Fruit fly (Drosophila melanogaster) whole organism, prepupa: ENCODE measurements around the gene CG32109.

Source experiments
- Blimp-1 ChIP-seq: fragments of 200-800 bp; sonication (Bioruptor generic); optimal IDR thresholded peaks from 3 replicates; lab custom pipeline; 2017; ENCODE audit warnings: missing biosample characterization, missing genetic modification characterization, mild to moderate bottlenecking, moderate library complexity, missing genetic modification reagents
- CG11294 ChIP-seq: fragments of 200-800 bp; sonication (Bioruptor generic); IDR thresholded peaks from 2 replicates; pipeline ENCODE4 v1.3.6; 2022; ENCODE audit warnings: missing biosample characterization, missing genetic modification characterization
- CG11762 ChIP-seq: fragments of 200-800 bp; sonication (Bioruptor generic); optimal IDR thresholded peaks from 3 replicates; lab custom pipeline; 2016; ENCODE audit warnings: missing biosample characterization, missing genetic modification characterization; ENCODE audit not compliant: insufficient read depth
- CG11902 ChIP-seq: fragments of 200-800 bp; sonication (Bioruptor generic); optimal IDR thresholded peaks from 3 replicates; lab custom pipeline; 2016; ENCODE audit warnings: missing biosample characterization, missing genetic modification characterization
- CG15336 ChIP-seq: fragments of 200-800 bp; sonication (Bioruptor generic); IDR thresholded peaks from 2 replicates; pipeline ENCODE4 v1.3.6; 2022; ENCODE audit warnings: missing biosample characterization, missing genetic modification characterization
- CG1621 ChIP-seq: fragments of 200-800 bp; sonication (Bioruptor generic); optimal IDR thresholded peaks from 3 replicates; lab custom pipeline; 2018; ENCODE audit warnings: missing biosample characterization, mild to moderate bottlenecking, missing genetic modification characterization
- CG31627 ChIP-seq: fragments of 200-800 bp; sonication (Bioruptor generic); optimal IDR thresholded peaks from 3 replicates; lab custom pipeline; 2016; ENCODE audit warnings: missing biosample characterization, missing genetic modification characterization
- CG32006 ChIP-seq: fragments of 200-800 bp; sonication (Bioruptor generic); optimal IDR thresholded peaks from 3 replicates; lab custom pipeline; 2017; ENCODE audit warnings: missing biosample characterization, mild to moderate bottlenecking, missing genetic modification characterization
- CG6163 ChIP-seq: fragments of 200-800 bp; sonication (Bioruptor generic); IDR thresholded peaks from 3 replicates; pipeline ENCODE4 v1.3.6; 2022; ENCODE audit warnings: missing biosample characterization, missing genetic modification characterization
- CG6276 ChIP-seq: fragments of 200-800 bp; sonication (Bioruptor generic); optimal IDR thresholded peaks from 2 replicates; lab custom pipeline; 2017; ENCODE audit warnings: missing biosample characterization, mild to moderate bottlenecking, missing genetic modification characterization
- CG6792 ChIP-seq: fragments of 200-800 bp; sonication (Bioruptor generic); optimal IDR thresholded peaks from 3 replicates; lab custom pipeline; 2016; ENCODE audit warnings: missing biosample characterization, missing genetic modification characterization
- CG6854 ChIP-seq: fragments of 200-800 bp; sonication (Bioruptor generic); optimal IDR thresholded peaks from 2 replicates; lab custom pipeline; 2017; ENCODE audit warnings: missing biosample characterization, mild to moderate bottlenecking, missing genetic modification characterization
- CG7368 ChIP-seq: fragments of 200-800 bp; sonication (Bioruptor generic); optimal IDR thresholded peaks from 3 replicates; lab custom pipeline; 2016; ENCODE audit warnings: missing biosample characterization, missing genetic modification characterization
- CG8119 ChIP-seq: fragments of 200-800 bp; sonication (Bioruptor generic); IDR thresholded peaks from 3 replicates; pipeline ENCODE4 v1.3.6; 2022; ENCODE audit warnings: missing biosample characterization, missing genetic modification characterization
- CG8319 ChIP-seq: fragments of 200-800 bp; sonication (Bioruptor generic); optimal IDR thresholded peaks from 3 replicates; lab custom pipeline; 2016; ENCODE audit warnings: missing biosample characterization, missing genetic modification characterization
- CG8632 ChIP-seq: fragments of 200-800 bp; sonication (Bioruptor generic); optimal IDR thresholded peaks from 3 replicates; lab custom pipeline; 2016; ENCODE audit warnings: missing biosample characterization, missing genetic modification characterization
- Eip75B ChIP-seq: fragments of 200-800 bp; sonication (Bioruptor generic); optimal IDR thresholded peaks from 3 replicates; lab custom pipeline; 2016; ENCODE audit warnings: missing biosample characterization, missing genetic modification characterization
- Eip78C ChIP-seq: fragments of 200-800 bp; sonication (Bioruptor generic); peaks from one replicate; lab custom pipeline; 2016; ENCODE audit warnings: missing biosample characterization, missing genetic modification characterization
- Eip93F ChIP-seq: fragments of 200-800 bp; sonication (Bioruptor generic); optimal IDR thresholded peaks from 2 replicates; lab custom pipeline; 2016; ENCODE audit warnings: missing biosample characterization, mild to moderate bottlenecking, missing genetic modification characterization
- Ets96B ChIP-seq: fragments of 200-800 bp; optimal IDR thresholded peaks from 2 replicates; lab custom pipeline; 2019; ENCODE audit warnings: missing biosample characterization, mild to moderate bottlenecking, missing genetic modification characterization, moderate library complexity
- Gug ChIP-seq: fragments of 200-800 bp; sonication (Bioruptor generic); IDR thresholded peaks from 2 replicates; pipeline ENCODE4 v1.3.6; 2022; ENCODE audit warnings: missing biosample characterization, missing genetic modification characterization
- Hr39 ChIP-seq: fragments of 200-800 bp; sonication (Bioruptor generic); optimal IDR thresholded peaks from 2 replicates; lab custom pipeline; 2016; ENCODE audit warnings: missing biosample characterization, missing genetic modification characterization
- Hr4 ChIP-seq: fragments of 200-800 bp; sonication (Bioruptor generic); optimal IDR thresholded peaks from 3 replicates; lab custom pipeline; 2016; ENCODE audit warnings: missing biosample characterization, missing genetic modification characterization
- Lpt ChIP-seq: fragments of 200-800 bp; sonication (Bioruptor generic); optimal IDR thresholded peaks from 3 replicates; lab custom pipeline; 2016; ENCODE audit warnings: missing biosample characterization, missing genetic modification characterization
- Met ChIP-seq: fragments of 200-800 bp; sonication (Bioruptor generic); optimal IDR thresholded peaks from 3 replicates; lab custom pipeline; 2016; ENCODE audit warnings: missing biosample characterization, missing genetic modification characterization
- OdsH ChIP-seq: fragments of 200-800 bp; sonication (Bioruptor generic); optimal IDR thresholded peaks from 3 replicates; lab custom pipeline; 2016; ENCODE audit warnings: missing biosample characterization, missing genetic modification characterization
- Smox ChIP-seq: fragments of 200-800 bp; sonication (Bioruptor generic); optimal IDR thresholded peaks from 3 replicates; lab custom pipeline; 2016; ENCODE audit warnings: missing biosample characterization, missing genetic modification characterization
- Sox102F ChIP-seq: fragments of 200-800 bp; sonication (Bioruptor generic); optimal IDR thresholded peaks from 2 replicates; lab custom pipeline; 2016; ENCODE audit warnings: missing biosample characterization, mild to moderate bottlenecking, missing genetic modification characterization
- Sox15 ChIP-seq: fragments of 200-800 bp; sonication (Bioruptor generic); optimal IDR thresholded peaks from 3 replicates; lab custom pipeline; 2016; ENCODE audit warnings: missing biosample characterization, missing genetic modification characterization
- achi ChIP-seq: fragments of 200-800 bp; sonication (Bioruptor generic); optimal IDR thresholded peaks from 3 replicates; lab custom pipeline; 2016; ENCODE audit warnings: missing biosample characterization, missing genetic modification characterization
- cyc ChIP-seq: fragments of 200-800 bp; sonication (Bioruptor generic); optimal IDR thresholded peaks from 3 replicates; lab custom pipeline; 2016; ENCODE audit warnings: missing biosample characterization, missing genetic modification characterization
- dsx ChIP-seq: fragments of 200-800 bp; optimal IDR thresholded peaks from 3 replicates; lab custom pipeline; 2019; ENCODE audit warnings: missing biosample characterization, mild to moderate bottlenecking, missing genetic modification characterization, moderate library complexity; ENCODE audit not compliant: poor library complexity, severe bottlenecking
- eg ChIP-seq: fragments of 200-800 bp; sonication (Bioruptor generic); IDR thresholded peaks from 3 replicates; pipeline ENCODE4 v1.3.6; 2022; ENCODE audit warnings: missing biosample characterization, missing genetic modification characterization
- fd59A ChIP-seq: fragments of 200-800 bp; sonication (Bioruptor generic); optimal IDR thresholded peaks from 2 replicates; lab custom pipeline; 2017; ENCODE audit warnings: missing biosample characterization, mild to moderate bottlenecking, missing genetic modification characterization, missing genetic modification reagents
- fkh ChIP-seq: fragments of 200-800 bp; sonication (Bioruptor generic); optimal IDR thresholded peaks from 3 replicates; lab custom pipeline; 2017; ENCODE audit warnings: missing biosample characterization, mild to moderate bottlenecking, missing genetic modification characterization, moderate library complexity
- lz ChIP-seq: fragments of 200-800 bp; sonication (Bioruptor generic); optimal IDR thresholded peaks from 3 replicates; lab custom pipeline; 2016; ENCODE audit warnings: missing biosample characterization, missing genetic modification characterization
- pdm3 ChIP-seq: fragments of 200-800 bp; sonication (Bioruptor generic); optimal IDR thresholded peaks from 3 replicates; lab custom pipeline; 2016; ENCODE audit warnings: missing biosample characterization, missing genetic modification characterization
- salr ChIP-seq, 2 experiments: fragments of 200-800 bp; sonication (Bioruptor generic); optimal IDR thresholded peaks; 3 replicates each; lab custom pipeline; 2016 to 2018; ENCODE audit warnings: missing biosample characterization in 2 of 2, missing genetic modification characterization in 2 of 2, mild to moderate bottlenecking in 1 of 2
- spab ChIP-seq: fragments of 200-800 bp; sonication (Bioruptor generic); optimal IDR thresholded peaks from 2 replicates; lab custom pipeline; 2017; ENCODE audit warnings: missing biosample characterization, mild to moderate bottlenecking, missing genetic modification characterization, missing genetic modification reagents
- ss ChIP-seq, 2 experiments: fragments of 200-800 bp; sonication (Bioruptor generic); optimal IDR thresholded peaks; 2 replicates in 1 of 2; 3 replicates in 1 of 2; lab custom pipeline; 2017 to 2018; ENCODE audit warnings: mild to moderate bottlenecking in 2 of 2, missing biosample characterization in 2 of 2, missing genetic modification characterization in 2 of 2, moderate library complexity in 1 of 2
- svp ChIP-seq: fragments of 200-800 bp; sonication (Bioruptor generic); peaks from one replicate; lab custom pipeline; 2016; ENCODE audit warnings: missing biosample characterization, missing genetic modification characterization
- topi ChIP-seq: fragments of 200-800 bp; sonication (Bioruptor generic); optimal IDR thresholded peaks from 3 replicates; lab custom pipeline; 2016; ENCODE audit warnings: missing biosample characterization, missing genetic modification characterization
- vri ChIP-seq: fragments of 200-800 bp; sonication (Bioruptor generic); optimal IDR thresholded peaks from 3 replicates; lab custom pipeline; 2016; ENCODE audit warnings: missing biosample characterization, mild to moderate bottlenecking, missing genetic modification characterization

CG32109 gene

DNA sequence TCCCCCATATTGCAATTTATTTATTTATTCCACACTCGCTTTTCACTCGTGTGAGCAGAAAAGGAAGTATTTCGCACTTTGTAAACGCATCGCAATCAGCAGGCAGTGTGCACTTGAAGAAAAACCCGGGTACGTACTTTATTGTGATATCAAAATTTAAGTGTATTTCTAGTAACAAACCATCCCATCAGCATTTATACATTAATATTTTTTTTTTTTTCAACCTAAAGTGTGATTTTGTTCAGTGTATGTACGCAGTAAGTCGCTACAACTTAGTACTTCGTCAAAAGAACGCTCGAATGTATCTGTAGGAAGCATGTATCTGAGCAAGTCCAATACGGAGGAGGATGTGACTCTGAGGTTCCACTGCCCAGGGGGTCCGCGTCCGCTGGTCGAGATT is 19.4 kb upstream of the CG32109 start (continued):
- peak; percentile 43 for TF ChIP-seq Hr39 (GFP tag; lab: Kevin White, UChicago)
- TF ChIP-seq CG6163, result peak; percentile 71; the same call in 1 of the 3 replicates
- TF ChIP-seq Hr4, result peak; percentile 3
- peak; percentile 88 for TF ChIP-seq Eip78C
- no peak for TF ChIP-seq fkh
- no peak for TF ChIP-seq Sox15 (GFP tag; lab: Kevin White, UChicago)
- no peak for TF ChIP-seq CG8319 (GFP tag; lab: Kevin White, UChicago)
- TF ChIP-seq spab (GFP tag; lab: Kevin White, UChicago), result peak; percentile 24
- TF ChIP-seq vri, result peak; percentile 2
- peak; percentile 34 for TF ChIP-seq achi (GFP tag; lab: Kevin White, UChicago)
- peak; percentile 27 for TF ChIP-seq OdsH (GFP tag; lab: Kevin White, UChicago)
- TF ChIP-seq CG6854 (GFP tag; lab: Kevin White, UChicago), result no peak
- peak; percentile 49 for TF ChIP-seq Ets96B (tag; lab: Kevin White, UChicago)
- TF ChIP-seq salr (GFP tag; optimal IDR thresholded peaks at IDR 0.05; lab: Kevin White, UChicago), result no peak
- TF ChIP-seq Sox102F (GFP tag; lab: Kevin White, UChicago), result peak; percentile 50
- no peak for TF ChIP-seq CG6276 (GFP tag; lab: Kevin White, UChicago)

DNA sequence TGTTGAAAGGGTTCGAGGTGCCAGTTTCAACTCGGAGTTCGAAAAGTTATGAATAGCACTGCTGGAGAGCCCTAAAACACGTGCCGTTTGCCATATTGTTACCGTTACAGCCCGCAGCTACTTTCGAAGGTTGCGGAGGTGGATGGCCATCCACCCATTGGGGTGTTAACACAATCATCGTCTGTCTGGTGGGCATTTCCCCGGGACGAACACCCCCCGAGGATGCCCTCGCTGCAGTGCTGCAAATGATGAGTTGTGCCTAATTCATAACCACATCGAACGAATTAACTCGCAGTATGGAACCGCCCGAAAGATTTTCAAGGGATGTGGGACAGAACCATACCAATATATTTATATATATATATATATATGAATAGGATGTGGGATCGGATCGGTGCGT is 17.9 kb upstream of the CG32109 start:
- TF ChIP-seq CG8632 (GFP tag; lab: Kevin White, UChicago) (no peak), fd59A (GFP tag; lab: Kevin White, UChicago) (no peak), Met (GFP tag; lab: Kevin White, UChicago) (no peak), CG6792 (no peak), Hr4 (no peak), CG32006 (GFP tag; lab: Kevin White, UChicago) (no peak), Hr39 (GFP tag; lab: Kevin White, UChicago) (no peak), lz (no peak), Smox (GFP tag; lab: Kevin White, UChicago) (no peak), svp (no peak), CG15336 (GFP tag; lab: Robert Waterston, UW) (no peak), Blimp-1 (GFP tag; lab: Kevin White, UChicago) (no peak)

DNA sequence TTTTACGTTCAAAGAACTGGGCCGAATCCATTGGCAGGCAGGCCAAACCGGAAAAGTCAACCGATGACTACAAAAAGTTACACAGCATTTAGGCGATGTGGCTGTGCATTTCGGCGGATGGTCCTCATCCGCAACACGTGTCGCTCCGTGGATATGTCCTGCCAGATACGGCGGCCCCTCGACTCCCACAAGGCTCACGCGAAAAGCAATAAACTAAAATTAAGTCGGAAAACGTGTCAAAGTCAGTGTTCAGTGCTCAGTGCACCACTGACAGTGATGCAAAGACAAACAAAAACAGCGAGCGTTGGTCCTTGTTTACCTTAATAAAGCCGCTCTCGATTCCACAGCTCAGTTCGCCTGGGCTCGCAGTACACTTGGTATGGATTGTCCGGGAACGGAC is 15.5 kb upstream of the CG32109 start:
- no peak for TF ChIP-seq Gug (GFP tag; lab: Robert Waterston, UW)
- no peak for TF ChIP-seq lz

- TF ChIP-seq fd59A (GFP tag; lab: Kevin White, UChicago), result no peak
- TF ChIP-seq Ets96B (tag; lab: Kevin White, UChicago), result no peak
- no peak for TF ChIP-seq CG6276 (GFP tag; lab: Kevin White, UChicago)
- no peak for TF ChIP-seq CG11762 (GFP tag; lab: Kevin White, UChicago)
- no peak for TF ChIP-seq CG6792
- TF ChIP-seq Met (GFP tag; lab: Kevin White, UChicago), result no peak
- no peak for TF ChIP-seq svp
- no peak for TF ChIP-seq Gug (GFP tag; lab: Robert Waterston, UW)
- TF ChIP-seq dsx (GFP tag; lab: Kevin White, UChicago), result no peak
- no peak for TF ChIP-seq CG11902
- no peak for TF ChIP-seq CG8632 (GFP tag; lab: Kevin White, UChicago)
- no peak for TF ChIP-seq CG11294 (GFP tag; lab: Robert Waterston, UW)
- no peak for TF ChIP-seq CG6854 (GFP tag; lab: Kevin White, UChicago)
- no peak for TF ChIP-seq fkh
- TF ChIP-seq eg (GFP tag; lab: Robert Waterston, UW), result no peak
- TF ChIP-seq pdm3, result no peak
- no peak for TF ChIP-seq CG6163
- no peak for TF ChIP-seq Eip78C
- no peak for TF ChIP-seq Blimp-1 (GFP tag; lab: Kevin White, UChicago)
These were observed 12.4 kb upstream of the CG32109 start for dm6 chr3L:12732742-12733141.

DNA sequence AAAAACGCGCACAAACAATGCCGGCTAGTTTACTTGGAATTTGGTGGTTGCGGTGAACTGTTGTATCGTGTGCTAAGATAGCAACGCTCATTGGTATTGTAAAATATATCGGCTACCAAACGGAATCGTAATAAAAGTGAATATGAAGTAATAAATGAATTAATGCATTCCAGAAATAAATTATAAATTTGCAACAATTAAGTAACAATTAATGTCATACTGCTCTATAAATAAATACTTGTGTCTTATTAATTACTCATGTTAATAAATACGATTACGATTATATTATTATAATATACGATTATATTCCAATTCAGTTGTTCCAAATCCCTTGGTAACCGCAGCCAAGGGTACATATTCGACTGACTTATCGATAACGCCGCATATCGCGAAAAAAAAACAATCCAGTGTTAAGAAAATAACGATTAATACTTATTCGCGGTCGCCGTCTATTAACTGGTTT is 10.6 kb upstream of the CG32109 start, which contains the start of the genes SmD1 and Ptp69D:
SmD1 (minus strand) TSS at position 62 of the 463 bp plus-strand sequence.
Ptp69D (plus strand) TSS at position 396 of the 463 bp plus-strand sequence.
- TF ChIP-seq Gug (GFP tag; lab: Robert Waterston, UW), result no peak
- no peak for TF ChIP-seq CG7368 (GFP tag; lab: Kevin White, UChicago)
- no peak for TF ChIP-seq CG6276 (GFP tag; lab: Kevin White, UChicago)
- TF ChIP-seq CG11294 (GFP tag; lab: Robert Waterston, UW), result no peak
- TF ChIP-seq ss (GFP tag; optimal IDR thresholded peaks at IDR 0.05; lab: Kevin White, UChicago), result no peak
- TF ChIP-seq CG8319 (GFP tag; lab: Kevin White, UChicago), result no peak
- TF ChIP-seq CG8119 (GFP tag; lab: Robert Waterston, UW), result no peak
- TF ChIP-seq Blimp-1 (GFP tag; lab: Kevin White, UChicago), result no peak
- no peak for TF ChIP-seq Hr39 (GFP tag; lab: Kevin White, UChicago)
- TF ChIP-seq Eip93F (GFP tag; lab: Kevin White, UChicago), result no peak
- no peak for TF ChIP-seq CG32006 (GFP tag; lab: Kevin White, UChicago)
- no peak for TF ChIP-seq CG1621 (tag; lab: Kevin White, UChicago)
- no peak for TF ChIP-seq CG31627 (GFP tag; lab: Kevin White, UChicago)
- TF ChIP-seq Eip75B (GFP tag; lab: Kevin White, UChicago), result no peak
- no peak for TF ChIP-seq Lpt
- no peak for TF ChIP-seq cyc
- TF ChIP-seq CG11902, result no peak
- TF ChIP-seq CG6163, result no peak
- TF ChIP-seq topi (GFP tag; lab: Kevin White, UChicago), result no peak
